Worm (Caenorhabditis elegans) whole organism, young adult: ENCODE data around the gene str-136.

Source experiments
- B0261.1 ChIP-seq: sonication (generic microtip); optimal IDR thresholded peaks from 2 replicates; lab custom pipeline; 2016; ENCODE audit warnings: mild to moderate bottlenecking, missing genetic modification characterization, moderate library complexity, missing compliant biosample characterization
- B0336.3 ChIP-seq: fragments of 200-800 bp; sonication (Bioruptor generic); IDR thresholded peaks from 2 replicates; pipeline ENCODE4 v1.3.6; 2022; ENCODE audit warnings: missing genetic modification characterization, missing compliant biosample characterization
- C06A6.2 ChIP-seq: fragments of 200-800 bp; sonication (Bioruptor generic); conservative IDR thresholded peaks from 2 replicates; pipeline ENCODE4 v1.3.6; 2022; ENCODE audit warnings: missing genetic modification characterization, missing compliant biosample characterization
- D2030.7 ChIP-seq: fragments of 200-800 bp; sonication (Bioruptor generic); IDR thresholded peaks from 2 replicates; pipeline ENCODE4 v1.3.6; 2022; ENCODE audit warnings: missing genetic modification reagents, missing genetic modification characterization, missing compliant biosample characterization
- F10E7.11 ChIP-seq: sonication (generic microtip); optimal IDR thresholded peaks from 2 replicates; lab custom pipeline; 2017; ENCODE audit warnings: mild to moderate bottlenecking, missing genetic modification characterization, moderate library complexity, missing compliant biosample characterization
- F52B5.7 ChIP-seq: sonication (generic microtip); optimal IDR thresholded peaks from 2 replicates; lab custom pipeline; 2016; ENCODE audit warnings: mild to moderate bottlenecking, missing genetic modification characterization, missing compliant biosample characterization
- K12H6.12 ChIP-seq: fragments of 200-800 bp; sonication (Bioruptor generic); optimal IDR thresholded peaks from 2 replicates; lab custom pipeline; 2018; ENCODE audit warnings: mild to moderate bottlenecking, missing genetic modification characterization, missing compliant biosample characterization
- T07F8.4 ChIP-seq: sonication (generic microtip); optimal IDR thresholded peaks from 2 replicates; lab custom pipeline; 2016; ENCODE audit warnings: mild to moderate bottlenecking, missing genetic modification characterization, moderate library complexity, missing compliant biosample characterization
- Y56A3A.18 ChIP-seq: fragments of 200-800 bp; sonication (Bioruptor generic); IDR thresholded peaks from 2 replicates; pipeline ENCODE4 v1.3.6; 2022; ENCODE audit warnings: missing genetic modification reagents, missing genetic modification characterization, missing compliant biosample characterization
- Y67H2A.10 ChIP-seq: fragments of 200-800 bp; sonication (Bioruptor generic); conservative IDR thresholded peaks from 2 replicates; pipeline ENCODE4 v1.3.6; 2022; ENCODE audit warnings: missing genetic modification reagents, missing genetic modification characterization, missing compliant biosample characterization
- ama-1 ChIP-seq, 3 experiments: fragments of 150-350 bp in 1 of 3; sonication (generic microtip) in 2 of 3; optimal IDR thresholded peaks; 2 replicates each; lab custom pipeline; 2014 to 2018; ENCODE audit warnings: missing biosample characterization in 2 of 3, missing genetic modification characterization in 2 of 3, missing genetic modification reagents in 2 of 3
- attf-6 ChIP-seq: fragments of 200-800 bp; sonication (Bioruptor generic); IDR thresholded peaks from 2 replicates; pipeline ENCODE4 v1.3.6; 2022; ENCODE audit warnings: missing genetic modification reagents, missing genetic modification characterization, missing compliant biosample characterization
- bed-2 ChIP-seq: fragments of 200-800 bp; sonication (Bioruptor generic); IDR thresholded peaks from 2 replicates; pipeline ENCODE4 v1.3.6; 2022; ENCODE audit warnings: missing genetic modification reagents, missing genetic modification characterization, missing compliant biosample characterization
- ccch-3 ChIP-seq: fragments of 200-800 bp; sonication (Bioruptor generic); optimal IDR thresholded peaks from 2 replicates; lab custom pipeline; 2018; ENCODE audit warnings: mild to moderate bottlenecking, missing genetic modification characterization, missing compliant biosample characterization
- ceh-100 ChIP-seq: fragments of 200-800 bp; sonication (Bioruptor generic); IDR thresholded peaks from 2 replicates; pipeline ENCODE4 v1.3.6; 2022; ENCODE audit warnings: missing genetic modification reagents, missing genetic modification characterization, missing compliant biosample characterization
- ceh-79 ChIP-seq: sonication (generic microtip); optimal IDR thresholded peaks from 2 replicates; lab custom pipeline; 2017; ENCODE audit warnings: mild to moderate bottlenecking, missing genetic modification characterization, missing compliant biosample characterization
- dpl-1 ChIP-seq: fragments of 150-350 bp; optimal IDR thresholded peaks from 2 replicates; lab custom pipeline; 2014; ENCODE audit warnings: missing biosample characterization, missing genetic modification reagents, missing genetic modification characterization
- egl-18 ChIP-seq: fragments of 200-800 bp; sonication (Bioruptor generic); IDR thresholded peaks from 2 replicates; pipeline ENCODE4 v1.3.6; 2022; ENCODE audit warnings: missing genetic modification reagents, missing genetic modification characterization, missing compliant biosample characterization
- egrh-3 ChIP-seq: fragments of 200-800 bp; sonication (Bioruptor generic); IDR thresholded peaks from 2 replicates; pipeline ENCODE4 v1.3.6; 2022; ENCODE audit warnings: missing genetic modification reagents, missing genetic modification characterization, missing compliant biosample characterization
- ekl-4 ChIP-seq: fragments of 200-800 bp; sonication (Bioruptor generic); IDR thresholded peaks from 2 replicates; pipeline ENCODE4 v1.3.6; 2022; ENCODE audit warnings: missing genetic modification reagents, missing genetic modification characterization, missing compliant biosample characterization
- gei-17 ChIP-seq: fragments of 200-800 bp; sonication (Bioruptor generic); optimal IDR thresholded peaks from 2 replicates; lab custom pipeline; 2018; ENCODE audit warnings: mild to moderate bottlenecking, missing genetic modification characterization, missing compliant biosample characterization
- hmg-20 ChIP-seq: fragments of 200-800 bp; sonication (Bioruptor generic); IDR thresholded peaks from 2 replicates; pipeline ENCODE4 v1.3.6; 2022; ENCODE audit warnings: missing genetic modification reagents, missing genetic modification characterization, missing compliant biosample characterization
- hsf-1 ChIP-seq: fragments of 200-800 bp; sonication (Bioruptor generic); IDR thresholded peaks from 2 replicates; pipeline ENCODE4 v1.3.6; 2022; ENCODE audit warnings: missing genetic modification reagents, missing genetic modification characterization, missing compliant biosample characterization
- lin-26 ChIP-seq: fragments of 200-800 bp; sonication (Bioruptor generic); IDR thresholded peaks from 2 replicates; pipeline ENCODE4 v1.3.6; 2022; ENCODE audit warnings: missing genetic modification reagents, missing genetic modification characterization, missing compliant biosample characterization
- lir-1 ChIP-seq: fragments of 200-800 bp; sonication (Bioruptor generic); conservative IDR thresholded peaks from 2 replicates; pipeline ENCODE4 v1.3.6; 2022; ENCODE audit warnings: missing genetic modification reagents, missing genetic modification characterization, missing compliant biosample characterization
- lsl-1 ChIP-seq: fragments of 200-800 bp; sonication (Bioruptor generic); optimal IDR thresholded peaks from 2 replicates; lab custom pipeline; 2018; ENCODE audit warnings: mild to moderate bottlenecking, missing genetic modification characterization, moderate library complexity, missing compliant biosample characterization
- madf-3 ChIP-seq: fragments of 200-800 bp; sonication (Bioruptor generic); IDR thresholded peaks from 2 replicates; pipeline ENCODE4 v1.3.6; 2022; ENCODE audit warnings: missing genetic modification reagents, missing genetic modification characterization, missing compliant biosample characterization
- mel-28 ChIP-seq: sonication (generic microtip); optimal IDR thresholded peaks from 2 replicates; lab custom pipeline; 2016; ENCODE audit warnings: borderline replicate concordance, mild to moderate bottlenecking, missing genetic modification characterization, missing compliant biosample characterization
- mes-4 ChIP-seq: sonication (generic microtip); optimal IDR thresholded peaks from 2 replicates; lab custom pipeline; 2016; ENCODE audit warnings: missing genotype, missing genetic modification characterization, missing compliant biosample characterization
- mxl-1 ChIP-seq: sonication (generic microtip); optimal IDR thresholded peaks from 2 replicates; lab custom pipeline; 2016; ENCODE audit warnings: missing genetic modification characterization, missing compliant biosample characterization
- nfyb-1 ChIP-seq: fragments of 200-800 bp; sonication (Bioruptor generic); IDR thresholded peaks from 2 replicates; pipeline ENCODE4 v1.3.6; 2022; ENCODE audit warnings: missing genetic modification reagents, missing genetic modification characterization, missing compliant biosample characterization
- nhr-120 ChIP-seq: fragments of 200-800 bp; sonication (Bioruptor generic); IDR thresholded peaks from 2 replicates; pipeline ENCODE4 v1.3.6; 2022; ENCODE audit warnings: missing genetic modification characterization, missing compliant biosample characterization
- nhr-179 ChIP-seq: sonication (generic microtip); optimal IDR thresholded peaks from 2 replicates; lab custom pipeline; 2016; ENCODE audit warnings: mild to moderate bottlenecking, missing genetic modification characterization, missing compliant biosample characterization
- nhr-90 ChIP-seq: sonication (generic microtip); optimal IDR thresholded peaks from 2 replicates; lab custom pipeline; 2016; ENCODE audit warnings: missing genotype, mild to moderate bottlenecking, missing genetic modification characterization, missing compliant biosample characterization
- pha-4 ChIP-seq: fragments of 150-350 bp; sonication (generic microtip); optimal IDR thresholded peaks from 2 replicates; lab custom pipeline; 2014; ENCODE audit warnings: missing biosample characterization, missing genetic modification reagents, missing genetic modification characterization
- repo-1 ChIP-seq: sonication (generic microtip); optimal IDR thresholded peaks from 2 replicates; lab custom pipeline; 2017; ENCODE audit warnings: mild to moderate bottlenecking, missing genetic modification characterization, missing compliant biosample characterization
- rpc-1 ChIP-seq, 2 experiments: fragments of 150-350 bp in 1 of 2; sonication (generic microtip) in 1 of 2; optimal IDR thresholded peaks; 2 replicates each; lab custom pipeline; 2014 to 2018; ENCODE audit warnings: missing biosample characterization in 1 of 2, missing genetic modification characterization in 1 of 2, missing genetic modification reagents in 1 of 2, missing genotype in 1 of 2
- snpc-3.4 ChIP-seq: sonication (generic microtip); optimal IDR thresholded peaks from 2 replicates; lab custom pipeline; 2017; ENCODE audit warnings: missing genetic modification characterization, mild to moderate bottlenecking, missing compliant biosample characterization, antibody characterized with exemption, moderate library complexity, missing genotype, missing genetic modification reagents
- snpc-4 ChIP-seq, 5 experiments: fragments of 150-350 bp in 1 of 5; sonication (generic microtip) in 4 of 5; optimal IDR thresholded peaks; 2 replicates each; lab custom pipeline; 2014 to 2018; ENCODE audit warnings: missing genetic modification characterization in 5 of 5, missing biosample characterization in 3 of 5, antibody characterized with exemption in 2 of 5, mild to moderate bottlenecking in 2 of 5, missing compliant biosample characterization in 2 of 5, missing genotype in 2 of 5, moderate library complexity in 2 of 5, missing genetic modification reagents in 1 of 5
- tbp1 ChIP-seq: fragments of 200-800 bp; sonication (Bioruptor generic); optimal IDR thresholded peaks from 2 replicates; lab custom pipeline; 2018; ENCODE audit warnings: mild to moderate bottlenecking, missing genetic modification characterization, missing compliant biosample characterization
- tbx-9 ChIP-seq: sonication (generic microtip); optimal IDR thresholded peaks from 2 replicates; lab custom pipeline; 2016; ENCODE audit warnings: borderline replicate concordance, missing genetic modification characterization, inconsistent platforms, missing compliant biosample characterization
- tlf-1 ChIP-seq: fragments of 200-800 bp; sonication (Bioruptor generic); optimal IDR thresholded peaks from 2 replicates; lab custom pipeline; 2018; ENCODE audit warnings: mild to moderate bottlenecking, missing genetic modification characterization, missing compliant biosample characterization
- unc-62 ChIP-seq: fragments of 150-350 bp; optimal IDR thresholded peaks from 2 replicates; lab custom pipeline; 2014; ENCODE audit warnings: missing biosample characterization, missing genetic modification reagents, missing genetic modification characterization
- ztf-18 ChIP-seq: sonication (generic microtip); optimal IDR thresholded peaks from 2 replicates; lab custom pipeline; 2016; ENCODE audit warnings: missing genotype, mild to moderate bottlenecking, missing genetic modification characterization, missing compliant biosample characterization

str-136 gene

DNA sequence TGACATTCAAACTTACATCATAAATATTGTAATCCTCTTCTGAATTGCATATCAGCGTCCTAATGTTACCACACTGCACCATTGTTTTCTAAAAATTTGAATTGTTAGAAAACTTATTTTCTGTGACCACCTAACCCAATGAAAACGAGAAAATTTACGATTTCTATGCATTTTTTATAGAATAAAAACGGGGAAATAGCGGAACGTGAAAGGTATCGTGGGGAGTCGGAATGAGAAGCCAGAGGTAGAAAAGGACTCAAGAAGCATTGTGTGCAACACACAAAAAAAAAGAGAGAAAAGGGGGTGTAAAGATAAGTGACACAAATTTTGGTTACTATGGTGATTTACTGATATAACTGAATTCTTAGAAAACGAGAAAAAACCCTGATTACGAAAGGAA is 28.5 kb downstream of the str-136 start, which contains the start of gene C16D9.6:
C16D9.6 (minus strand) TSS at position 101 of the 400 bp plus-strand sequence.
- no peak for TF ChIP-seq ccch-3 (GFP tag; lab: Kevin White, UChicago)
- TF ChIP-seq ceh-79 (tag; lab: Kevin White, UChicago) = no peak
- no peak for TF ChIP-seq T07F8.4
- TF ChIP-seq ztf-18 (tag; lab: Kevin White, UChicago) = no peak
- TF ChIP-seq tbp1 = no peak
- no peak for TF ChIP-seq bed-2 (GFP tag; lab: Robert Waterston, UW)
- no peak for TF ChIP-seq snpc-3.4 (tag; lab: Kevin White, UChicago)

DNA sequence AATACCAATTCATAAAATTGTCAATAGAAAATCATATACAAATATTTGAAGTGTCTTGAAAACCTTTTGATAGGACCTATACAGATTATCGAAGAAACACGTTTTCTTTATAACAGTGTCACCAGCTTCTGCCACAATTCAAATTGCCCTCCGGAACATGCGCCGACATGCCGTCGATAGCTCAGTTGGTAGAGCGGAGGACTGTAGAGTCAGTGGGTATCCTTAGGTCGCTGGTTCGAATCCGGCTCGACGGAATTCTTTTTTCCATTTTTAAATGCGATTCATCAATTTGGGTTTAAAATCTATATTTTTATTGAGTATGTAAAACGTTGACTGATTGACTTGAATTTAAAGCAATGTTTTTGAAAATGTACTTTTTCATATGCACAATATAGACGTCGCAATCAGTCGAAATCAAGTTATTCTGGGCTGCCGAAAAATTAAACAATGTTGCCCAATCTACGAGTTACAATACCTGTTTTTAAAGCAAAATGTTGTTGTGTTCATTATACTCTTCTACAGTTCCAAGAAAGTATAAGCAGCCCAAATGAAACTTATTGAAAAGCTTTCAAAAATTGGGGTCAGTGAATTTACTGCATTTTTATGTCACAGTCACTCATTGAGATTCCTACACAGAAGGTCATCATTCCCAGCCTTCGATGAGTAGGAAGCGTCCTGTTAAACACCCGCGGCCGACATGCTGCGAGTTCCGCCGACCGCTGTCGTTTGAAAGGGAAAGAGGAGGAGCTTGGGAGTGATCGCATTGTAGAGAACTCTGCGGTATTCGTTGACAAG is 31.2 kb downstream of the str-136 start:
- TF ChIP-seq snpc-4 (GFP tag; optimal IDR thresholded peaks at IDR 0.05; lab: Kevin White, UChicago) = peak; percentile 99
- peak; percentile 97 to 100 (median 99) for TF ChIP-seq snpc-4 (tag; optimal IDR thresholded peaks at IDR 0.05; lab: Kevin White, UChicago)
- TF ChIP-seq D2030.7 (GFP tag; lab: Robert Waterston, UW) = peak; percentile 96
- TF ChIP-seq Y67H2A.10 (GFP tag; lab: Robert Waterston, UW) = no peak
- peak; percentile 60; the same call in 1 of the 2 replicates for TF ChIP-seq ceh-100 (GFP tag; lab: Robert Waterston, UW)
- no peak for TF ChIP-seq gei-17 (GFP tag; lab: Kevin White, UChicago)
- peak; percentile 61 for TF ChIP-seq ztf-18 (tag; lab: Kevin White, UChicago)
- peak; percentile 88 for TF ChIP-seq tbp1
- TF ChIP-seq ama-1 (optimal IDR thresholded peaks at IDR 0.05; lab: Kevin White, UChicago) = peak; percentile 94
- peak in 1 of 2 experiments; percentile 72 for TF ChIP-seq ama-1 (GFP tag; optimal IDR thresholded peaks at IDR 0.05; lab: Kevin White, UChicago)
- TF ChIP-seq nhr-120 (GFP tag; lab: Robert Waterston, UW) = no peak
- TF ChIP-seq egl-18 (GFP tag; lab: Robert Waterston, UW) = no peak
- TF ChIP-seq hsf-1 (GFP tag; lab: Robert Waterston, UW) = peak; percentile 91
- no peak for TF ChIP-seq C06A6.2
- TF ChIP-seq mxl-1 (tag; lab: Kevin White, UChicago) = peak; percentile 42
- TF ChIP-seq dpl-1 (GFP tag; lab: Kevin White, UChicago) = no peak
- TF ChIP-seq nfyb-1 (GFP tag; lab: Robert Waterston, UW) = peak; percentile 64; the same call in 1 of the 2 replicates
- no peak for TF ChIP-seq mel-28
- no peak for TF ChIP-seq ceh-79 (tag; lab: Kevin White, UChicago)
- no peak for TF ChIP-seq lin-26 (GFP tag; lab: Robert Waterston, UW)
- TF ChIP-seq egrh-3 = no peak
- no peak for TF ChIP-seq tbx-9 (tag; lab: Kevin White, UChicago)
- no peak for TF ChIP-seq ccch-3 (GFP tag; lab: Kevin White, UChicago)
- peak; percentile 60 for TF ChIP-seq rpc-1 (optimal IDR thresholded peaks at IDR 0.05; lab: Kevin White, UChicago)
- peak; percentile 80 for TF ChIP-seq rpc-1 (tag; optimal IDR thresholded peaks at IDR 0.05; lab: Kevin White, UChicago)
- TF ChIP-seq madf-3 = no peak
- peak; percentile 83 for TF ChIP-seq hmg-20 (GFP tag; lab: Robert Waterston, UW)
- no peak for TF ChIP-seq pha-4 (tag; lab: Kevin White, UChicago)
- TF ChIP-seq mes-4 (tag; lab: Kevin White, UChicago) = peak; percentile 29
- 0 out of 2 replicates have a peak, but pooled peaks have one; percentile 14 for TF ChIP-seq lir-1 (GFP tag; lab: Robert Waterston, UW)
- peak; percentile 16 for TF ChIP-seq nhr-90 (tag; lab: Kevin White, UChicago)
- TF ChIP-seq F52B5.7 = no peak
- TF ChIP-seq attf-6 = peak; percentile 94
- peak; percentile 77 for TF ChIP-seq Y56A3A.18 (GFP tag; lab: Robert Waterston, UW)
- peak; percentile 67 for TF ChIP-seq lsl-1 (GFP tag; lab: Kevin White, UChicago)
- peak; percentile 79 for TF ChIP-seq repo-1 (tag; lab: Kevin White, UChicago)
- TF ChIP-seq B0261.1 (tag; lab: Kevin White, UChicago) = peak; percentile 69
- TF ChIP-seq F10E7.11 (tag; lab: Kevin White, UChicago) = no peak
- no peak for TF ChIP-seq unc-62 (GFP tag; lab: Kevin White, UChicago)
- TF ChIP-seq K12H6.12 = no peak
- TF ChIP-seq B0336.3 (GFP tag; lab: Robert Waterston, UW) = peak; percentile 84
- no peak for TF ChIP-seq nhr-179 (tag; lab: Kevin White, UChicago)
- peak; percentile 80 for TF ChIP-seq ekl-4
- peak; percentile 71 for TF ChIP-seq tlf-1 (GFP tag; lab: Kevin White, UChicago)
